Worm (Caenorhabditis elegans) whole organism, L4 larva: ENCODE data around the gene atn-1.

Experiments
- F10B5.3 ChIP-seq: sonication (generic microtip); optimal IDR thresholded peaks from 2 replicates; lab custom pipeline; 2016; ENCODE audit warnings: mild to moderate bottlenecking, missing genetic modification characterization, missing compliant biosample characterization
- F26F4.8 ChIP-seq: fragments of 200-800 bp; sonication (Bioruptor generic); conservative IDR thresholded peaks from 2 replicates; pipeline ENCODE4 v1.3.6; 2022; ENCODE audit warnings: missing genetic modification characterization, missing compliant biosample characterization
- F37D6.2 ChIP-seq: sonication (generic microtip); optimal IDR thresholded peaks from 2 replicates; lab custom pipeline; 2016; ENCODE audit warnings: mild to moderate bottlenecking, missing genetic modification characterization, missing compliant biosample characterization
- T20F7.1 ChIP-seq: fragments of 200-800 bp; sonication (Bioruptor generic); optimal IDR thresholded peaks from 2 replicates; lab custom pipeline; 2018; ENCODE audit warnings: mild to moderate bottlenecking, missing genetic modification characterization, missing compliant biosample characterization
- T26A8.4 ChIP-seq: fragments of 200-800 bp; sonication (Bioruptor generic); IDR thresholded peaks from 2 replicates; pipeline ENCODE4 v1.3.6; 2022; ENCODE audit warnings: missing genetic modification characterization, missing compliant biosample characterization
- Y105C5A.15 ChIP-seq: fragments of 200-800 bp; sonication (Bioruptor generic); IDR thresholded peaks from 2 replicates; pipeline ENCODE4 v1.3.6; 2022; ENCODE audit warnings: missing genetic modification characterization, missing compliant biosample characterization
- Y48G9A.11 ChIP-seq: fragments of 200-800 bp; sonication (Bioruptor generic); IDR thresholded peaks from 2 replicates; pipeline ENCODE4 v1.3.6; 2022; ENCODE audit warnings: missing genetic modification reagents, missing genetic modification characterization, missing compliant biosample characterization
- Y75B8A.6 ChIP-seq: fragments of 200-800 bp; sonication (Bioruptor generic); IDR thresholded peaks from 2 replicates; pipeline ENCODE4 v1.3.6; 2022; ENCODE audit warnings: missing genetic modification reagents, missing genetic modification characterization, missing compliant biosample characterization
- ceh-20 ChIP-seq: fragments of 200-800 bp; sonication (Bioruptor generic); IDR thresholded peaks from 2 replicates; pipeline ENCODE4 v1.3.6; 2022; ENCODE audit warnings: missing genetic modification reagents, missing genetic modification characterization, missing compliant biosample characterization
- ceh-62 ChIP-seq: sonication (generic microtip); optimal IDR thresholded peaks from 2 replicates; lab custom pipeline; 2017; ENCODE audit warnings: missing biosample characterization, missing genetic modification characterization
- ctbp-1 ChIP-seq: fragments of 200-800 bp; sonication (Bioruptor generic); IDR thresholded peaks from 2 replicates; pipeline ENCODE4 v1.3.6; 2022; ENCODE audit warnings: missing genetic modification reagents, missing genetic modification characterization, missing compliant biosample characterization
- daf-12 ChIP-seq: fragments of 150-350 bp; optimal IDR thresholded peaks from 2 replicates; lab custom pipeline; 2014; ENCODE audit warnings: missing biosample characterization, missing genetic modification reagents, missing genetic modification characterization
- daf-16 ChIP-seq, 3 experiments: sonication (generic microtip); optimal IDR thresholded peaks; 2 replicates each; lab custom pipeline; 2016 to 2017; ENCODE audit warnings: missing genetic modification characterization in 3 of 3, missing genetic modification reagents in 3 of 3, mild to moderate bottlenecking in 2 of 3, missing compliant biosample characterization in 2 of 3, missing biosample characterization in 1 of 3, moderate library complexity in 1 of 3
- dmd-8 ChIP-seq: fragments of 200-800 bp; sonication (Bioruptor generic); IDR thresholded peaks from 2 replicates; pipeline ENCODE4 v1.3.6; 2022; ENCODE audit warnings: missing genetic modification characterization, missing compliant biosample characterization
- duxl-1 ChIP-seq: sonication (generic microtip); optimal IDR thresholded peaks from 2 replicates; lab custom pipeline; 2016; ENCODE audit warnings: mild to moderate bottlenecking, missing genetic modification characterization, moderate library complexity, missing compliant biosample characterization; ENCODE audit not compliant: poor library complexity
- dve-1 ChIP-seq: sonication (generic microtip); optimal IDR thresholded peaks from 2 replicates; lab custom pipeline; 2017; ENCODE audit warnings: antibody characterized with exemption, mild to moderate bottlenecking, missing genetic modification characterization, missing compliant biosample characterization; ENCODE audit not compliant: insufficient read depth
- fkh-10 ChIP-seq: fragments of 150-350 bp; optimal IDR thresholded peaks from 2 replicates; lab custom pipeline; 2014; ENCODE audit warnings: missing biosample characterization, missing genetic modification reagents, missing genetic modification characterization
- hif-1 ChIP-seq, 2 experiments: sonication (generic microtip); optimal IDR thresholded peaks; 2 replicates each; lab custom pipeline; 2016 to 2017; ENCODE audit warnings: missing compliant biosample characterization in 2 of 2, missing genetic modification characterization in 2 of 2, missing genetic modification reagents in 2 of 2, missing genotype in 2 of 2, mild to moderate bottlenecking in 1 of 2
- hlh-11 ChIP-seq: fragments of 200-800 bp; sonication (Bioruptor generic); optimal IDR thresholded peaks from 2 replicates; lab custom pipeline; 2018; ENCODE audit warnings: mild to moderate bottlenecking, missing genetic modification characterization, missing compliant biosample characterization
- hlh-30 ChIP-seq: sonication (generic microtip); optimal IDR thresholded peaks from 2 replicates; lab custom pipeline; 2017; ENCODE audit warnings: antibody characterized with exemption, mild to moderate bottlenecking, missing genetic modification characterization, missing compliant biosample characterization; ENCODE audit not compliant: insufficient read depth
- hmg-1.1 ChIP-seq: fragments of 200-800 bp; sonication (Bioruptor generic); IDR thresholded peaks from 2 replicates; pipeline ENCODE4 v1.3.6; 2022; ENCODE audit warnings: missing genetic modification reagents, missing genetic modification characterization, missing compliant biosample characterization
- lin-39 ChIP-seq: fragments of 150-350 bp; optimal IDR thresholded peaks from 2 replicates; lab custom pipeline; 2014; ENCODE audit warnings: missing biosample characterization, missing genetic modification reagents, missing genetic modification characterization
- madf-5 ChIP-seq, 2 experiments: fragments of 200-800 bp; sonication (Bioruptor generic); IDR thresholded peaks; 2 replicates each; pipeline ENCODE4 v1.3.6; 2022; ENCODE audit warnings: missing compliant biosample characterization in 2 of 2, missing genetic modification characterization in 2 of 2
- madf-9 ChIP-seq: fragments of 200-800 bp; sonication (Bioruptor generic); conservative IDR thresholded peaks from 2 replicates; pipeline ENCODE4 v1.3.6; 2022; ENCODE audit warnings: missing genetic modification reagents, missing genetic modification characterization, missing compliant biosample characterization
- mdt-29 ChIP-seq: fragments of 200-800 bp; sonication (Bioruptor generic); IDR thresholded peaks from 2 replicates; pipeline ENCODE4 v1.3.6; 2022; ENCODE audit warnings: missing genetic modification reagents, missing genetic modification characterization, missing compliant biosample characterization
- mep-1 ChIP-seq: fragments of 150-350 bp; sonication (generic microtip); optimal IDR thresholded peaks from 3 replicates; lab custom pipeline; 2014; ENCODE audit warnings: missing biosample characterization, missing genetic modification characterization
- mxl-3 ChIP-seq: fragments of 200-800 bp; sonication (Bioruptor generic); optimal IDR thresholded peaks from 2 replicates; lab custom pipeline; 2018; ENCODE audit warnings: mild to moderate bottlenecking, missing genetic modification characterization, missing compliant biosample characterization
- nhr-102 ChIP-seq: sonication (generic microtip); optimal IDR thresholded peaks from 2 replicates; lab custom pipeline; 2016; ENCODE audit warnings: mild to moderate bottlenecking, missing genetic modification characterization, moderate library complexity, missing compliant biosample characterization
- nhr-11 ChIP-seq: fragments of 150-350 bp; optimal IDR thresholded peaks from 2 replicates; lab custom pipeline; 2014; ENCODE audit warnings: missing biosample characterization, missing genetic modification characterization
- nhr-41 ChIP-seq: fragments of 200-800 bp; sonication (Bioruptor generic); IDR thresholded peaks from 2 replicates; pipeline ENCODE4 v1.3.6; 2022; ENCODE audit warnings: missing genetic modification reagents, missing genetic modification characterization, missing compliant biosample characterization
- nhr-42 ChIP-seq: fragments of 200-800 bp; sonication (Bioruptor generic); IDR thresholded peaks from 2 replicates; pipeline ENCODE4 v1.3.6; 2022; ENCODE audit warnings: missing genetic modification characterization, missing compliant biosample characterization
- nhr-48 ChIP-seq: sonication (generic microtip); optimal IDR thresholded peaks from 2 replicates; lab custom pipeline; 2016; ENCODE audit warnings: mild to moderate bottlenecking, missing genetic modification characterization, missing compliant biosample characterization
- pqm-1 ChIP-seq: sonication (generic microtip); optimal IDR thresholded peaks from 2 replicates; lab custom pipeline; 2017; ENCODE audit warnings: missing biosample characterization, missing genetic modification characterization
- rbr-2 ChIP-seq: sonication (generic microtip); optimal IDR thresholded peaks from 2 replicates; lab custom pipeline; 2016; ENCODE audit warnings: missing genotype, missing genetic modification characterization, missing compliant biosample characterization
- saeg-2 ChIP-seq: fragments of 200-800 bp; sonication (Bioruptor generic); IDR thresholded peaks from 2 replicates; pipeline ENCODE4 v1.3.6; 2022; ENCODE audit warnings: missing genetic modification reagents, missing genetic modification characterization, missing compliant biosample characterization
- set-16 ChIP-seq: fragments of 200-800 bp; sonication (Bioruptor generic); IDR thresholded peaks from 2 replicates; pipeline ENCODE4 v1.3.6; 2022; ENCODE audit warnings: missing genetic modification reagents, missing genetic modification characterization, missing compliant biosample characterization
- spr-3 ChIP-seq: fragments of 200-800 bp; sonication (Bioruptor generic); optimal IDR thresholded peaks from 2 replicates; lab custom pipeline; 2018; ENCODE audit warnings: mild to moderate bottlenecking, missing genetic modification characterization, missing compliant biosample characterization
- tra-1 ChIP-seq: fragments of 200-800 bp; sonication (Bioruptor generic); IDR thresholded peaks from 2 replicates; pipeline ENCODE4 v1.3.6; 2022; ENCODE audit warnings: missing genetic modification reagents, missing genetic modification characterization, missing compliant biosample characterization
- unc-62 ChIP-seq, 3 experiments: fragments of 150-350 bp in 1 of 3; sonication (generic microtip); optimal IDR thresholded peaks in 2 of 3; peaks in 1 of 3; 1 replicate in 1 of 3; 2 replicates in 2 of 3; lab custom pipeline; 2014 to 2017; ENCODE audit warnings: missing biosample characterization in 3 of 3, missing genetic modification characterization in 3 of 3, missing genetic modification reagents in 3 of 3, missing genotype in 1 of 3
- zfp-3 ChIP-seq: fragments of 200-800 bp; sonication (Bioruptor generic); conservative IDR thresholded peaks from 2 replicates; pipeline ENCODE4 v1.3.6; 2022; ENCODE audit warnings: missing genetic modification reagents, missing genetic modification characterization, missing compliant biosample characterization
- zip-11 ChIP-seq: fragments of 200-800 bp; sonication (Bioruptor generic); IDR thresholded peaks from 2 replicates; pipeline ENCODE4 v1.3.6; 2022; ENCODE audit warnings: missing genetic modification characterization, missing compliant biosample characterization

atn-1 gene

DNA sequence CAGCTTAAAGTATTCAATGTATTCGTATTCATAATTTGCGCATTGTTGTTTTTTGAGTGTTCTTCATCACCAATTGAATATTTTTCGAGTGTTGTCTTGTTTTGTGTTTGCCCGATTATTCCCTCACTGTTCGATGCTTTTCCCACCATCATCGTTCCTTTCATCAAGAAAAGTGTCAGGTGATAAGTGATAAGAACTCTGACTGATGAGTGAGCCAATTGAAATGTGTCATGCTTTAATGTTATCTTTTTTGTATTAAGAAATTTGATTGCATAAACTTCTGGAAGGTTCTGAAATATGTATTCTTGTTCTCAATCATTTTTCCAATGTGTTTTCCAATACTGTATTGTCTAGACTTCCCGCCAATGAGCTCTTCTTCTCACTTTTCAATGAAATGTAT lies 2.9 kb upstream of the atn-1 start (continued):
- TF ChIP-seq dve-1 (tag; lab: Kevin White, UChicago) (peak; percentile 76), mdt-29 (GFP tag; lab: Robert Waterston, UW) (peak; percentile 32; the same call in 1 of the 2 replicates), hlh-30 (tag; lab: Kevin White, UChicago) (peak; percentile 75), ceh-20 (GFP tag; lab: Robert Waterston, UW) (no peak), pqm-1 (tag; lab: Kevin White, UChicago) (peak; percentile 78), nhr-42 (GFP tag; lab: Robert Waterston, UW) (no peak), Y75B8A.6 (GFP tag; lab: Robert Waterston, UW) (no peak), ceh-62 (no peak), set-16 (GFP tag; lab: Robert Waterston, UW) (no peak), mep-1 (tag; lab: Kevin White, UChicago) (peak; percentile 46)

DNA sequence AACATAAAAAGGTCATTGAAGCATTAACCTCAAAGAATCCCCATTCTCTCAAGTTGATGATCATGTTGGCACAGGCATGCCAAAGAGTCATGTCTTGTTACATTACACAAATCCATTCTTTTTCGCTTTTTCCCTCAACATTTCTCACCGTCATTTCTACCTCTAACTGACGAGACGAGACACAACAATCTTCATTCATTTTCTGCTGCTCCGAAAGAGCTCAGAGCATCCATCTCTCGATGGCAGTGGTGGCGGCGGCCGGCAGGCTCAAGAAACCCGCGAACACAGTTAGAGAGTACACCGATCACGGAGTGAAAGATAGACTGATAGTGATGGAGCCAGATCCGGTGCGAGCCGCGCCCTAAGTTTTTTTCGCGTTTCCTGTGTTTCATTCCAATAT lies 1.1 kb upstream of the atn-1 start:
- TF ChIP-seq T20F7.1 = no peak
- TF ChIP-seq hlh-11 (tag; lab: Kevin White, UChicago) = peak; percentile 50
- peak in 1 of 2 experiments; percentile 12 for TF ChIP-seq daf-16 (GFP tag; optimal IDR thresholded peaks at IDR 0.05; lab: Kevin White, UChicago)
- no peak for TF ChIP-seq daf-16 (tag; optimal IDR thresholded peaks at IDR 0.05; lab: Kevin White, UChicago)
- no peak for TF ChIP-seq daf-12 (tag; lab: Kevin White, UChicago)
- TF ChIP-seq F37D6.2 (tag; lab: Kevin White, UChicago) = no peak
- TF ChIP-seq zip-11 (GFP tag; lab: Robert Waterston, UW) = no peak
- no peak for TF ChIP-seq F10B5.3 (tag; lab: Kevin White, UChicago)
- no peak for TF ChIP-seq mdt-29 (GFP tag; lab: Robert Waterston, UW)
- no peak for TF ChIP-seq rbr-2 (tag; lab: Kevin White, UChicago)
- TF ChIP-seq duxl-1 (tag; lab: Kevin White, UChicago) = no peak
- no peak for TF ChIP-seq nhr-42 (GFP tag; lab: Robert Waterston, UW)
- TF ChIP-seq tra-1 (GFP tag; lab: Robert Waterston, UW) = no peak
- TF ChIP-seq unc-62 (GFP tag; optimal IDR thresholded peaks at IDR 0.05 in 1 of 2; lab: Kevin White, UChicago) = peak in 1 of 2 experiments; percentile 65
- TF ChIP-seq unc-62 (tag; optimal IDR thresholded peaks at IDR 0.05; lab: Kevin White, UChicago) = no peak
- TF ChIP-seq hif-1 (tag; optimal IDR thresholded peaks at IDR 0.05; lab: Kevin White, UChicago) = no peak
- peak; percentile 54 for TF ChIP-seq set-16 (GFP tag; lab: Robert Waterston, UW)
- TF ChIP-seq F26F4.8 = no peak
- no peak for TF ChIP-seq nhr-41 (GFP tag; lab: Robert Waterston, UW)
- TF ChIP-seq nhr-11 = peak; percentile 41
- no peak for TF ChIP-seq spr-3 (GFP tag; lab: Kevin White, UChicago)
- TF ChIP-seq nhr-48 (tag; lab: Kevin White, UChicago) = no peak
- TF ChIP-seq madf-5 (GFP tag; IDR thresholded peaks at IDR 0.05; lab: Robert Waterston, UW) = no peak
- peak; percentile 44; the same call in 1 of the 2 replicates for TF ChIP-seq madf-9
- TF ChIP-seq nhr-102 (tag; lab: Kevin White, UChicago) = no peak
- TF ChIP-seq fkh-10 = no peak
- TF ChIP-seq mxl-3 (GFP tag; lab: Kevin White, UChicago) = no peak
- TF ChIP-seq ceh-62 = no peak
- no peak for TF ChIP-seq pqm-1 (tag; lab: Kevin White, UChicago)
- TF ChIP-seq zfp-3 (GFP tag; lab: Robert Waterston, UW) = 0 out of 2 replicates have a peak, but pooled peaks have one; percentile 34
- no peak for TF ChIP-seq T26A8.4 (GFP tag; lab: Robert Waterston, UW)
- TF ChIP-seq ctbp-1 = 0 out of 2 replicates have a peak, but pooled peaks have one; percentile 10
- no peak for TF ChIP-seq Y105C5A.15 (GFP tag; lab: Robert Waterston, UW)
- TF ChIP-seq, all 104 proteins: peak for 8

DNA sequence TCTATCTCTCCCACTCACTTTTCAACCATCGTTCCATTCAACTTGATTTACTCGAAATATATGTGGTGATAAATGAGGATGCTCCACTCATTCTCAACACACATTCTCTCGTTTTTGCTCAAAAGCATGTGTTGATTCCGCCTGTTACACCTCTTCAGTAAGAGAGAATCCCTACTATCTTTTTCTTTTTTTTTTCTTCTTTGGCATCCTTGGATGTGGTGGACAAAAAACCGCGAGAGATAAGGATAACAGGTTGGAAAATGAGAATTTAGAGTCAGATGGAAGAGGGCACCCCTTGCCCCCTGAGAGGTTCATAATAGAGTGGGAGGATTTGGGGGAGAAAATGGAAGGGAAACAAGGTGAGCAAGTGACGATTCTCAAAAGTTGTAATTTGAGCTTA lies 779 bp downstream of the atn-1 start:
- TF ChIP-seq lin-39 (tag; lab: Kevin White, UChicago) = no peak
- 0 out of 2 replicates have a peak, but pooled peaks have one; percentile 19 for TF ChIP-seq hmg-1.1 (GFP tag; lab: Robert Waterston, UW)
- 0 out of 2 replicates have a peak, but pooled peaks have one; percentile 33 for TF ChIP-seq dmd-8 (GFP tag; lab: Robert Waterston, UW)
- peak in 1 of 2 experiments; percentile 86 for TF ChIP-seq daf-16 (GFP tag; optimal IDR thresholded peaks at IDR 0.05; lab: Kevin White, UChicago)
- TF ChIP-seq daf-16 (tag; optimal IDR thresholded peaks at IDR 0.05; lab: Kevin White, UChicago) = no peak
- no peak for TF ChIP-seq saeg-2 (GFP tag; lab: Robert Waterston, UW)
- TF ChIP-seq ctbp-1 = 0 out of 2 replicates have a peak, but pooled peaks have one; percentile 34
- peak; percentile 61 for TF ChIP-seq hlh-11 (tag; lab: Kevin White, UChicago)
- TF ChIP-seq Y48G9A.11 (GFP tag; lab: Robert Waterston, UW) = no peak
- TF ChIP-seq nhr-11 = peak; percentile 56
- no peak for TF ChIP-seq madf-9
